Fruit fly (Drosophila melanogaster): Measurements from ENCODE around the gene mah.

mah gene

DNA sequence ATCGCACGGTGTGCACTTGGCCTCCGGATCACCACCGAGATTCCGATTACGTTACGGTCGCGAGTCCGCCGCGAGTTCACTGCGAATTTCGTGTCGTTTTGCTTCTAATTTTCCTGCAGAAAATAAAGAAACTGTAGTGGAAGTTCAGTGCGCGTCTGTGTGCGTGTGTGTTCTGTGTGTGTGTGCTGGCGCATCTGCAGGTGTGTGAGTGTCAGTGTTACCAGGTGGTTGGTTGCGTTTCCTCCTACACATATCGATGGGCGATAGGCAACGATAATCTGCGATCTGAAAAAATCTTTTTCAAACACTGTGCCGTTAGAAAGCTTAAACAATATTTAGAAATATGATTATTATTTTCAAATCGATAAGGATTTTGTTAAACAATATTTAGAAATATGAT lies 9.4 kb upstream of the mah start, which contains the start of gene Osbp (continued):
- TF ChIP-seq dmrt99B (tag; optimal IDR thresholded peaks at IDR 0.05), result no peak
- TF ChIP-seq jigr1 (GFP tag; IDR thresholded peaks at IDR 0.05), result no peak
- TF ChIP-seq Blimp-1 (GFP tag; optimal IDR thresholded peaks at IDR 0.05), result no peak
- TF ChIP-seq CG2116 (GFP tag; optimal IDR thresholded peaks at IDR 0.05), result peak; percentile 71
- no peak for TF ChIP-seq pum (GFP tag; optimal IDR thresholded peaks at IDR 0.05)
- TF ChIP-seq zen2 (GFP tag; IDR thresholded peaks at IDR 0.05; ENCODE audit: partially characterized antibody), result peak; percentile 36; the same call in 2 of the 3 replicates
- TF ChIP-seq Hsf (GFP tag; optimal IDR thresholded peaks at IDR 0.05), result no peak
- no peak for TF ChIP-seq CG12769 (tag; optimal IDR thresholded peaks at IDR 0.05)
- TF ChIP-seq ro (GFP tag; IDR thresholded peaks at IDR 0.05), result no peak
- no peak for TF ChIP-seq Max (GFP tag; optimal IDR thresholded peaks at IDR 0.05)
- TF ChIP-seq eyg (GFP tag; optimal IDR thresholded peaks at IDR 0.05), result no peak
- TF ChIP-seq Opbp (GFP tag; IDR thresholded peaks at IDR 0.05; ENCODE audit: partially characterized antibody), result peak; percentile 73
- TF ChIP-seq CG17802 (tag; optimal IDR thresholded peaks at IDR 0.05), result no peak
- peak; percentile 39; the same call in 1 of the 2 replicates for TF ChIP-seq CG3847 (GFP tag; IDR thresholded peaks at IDR 0.05)
- TF ChIP-seq Dad (GFP tag; optimal IDR thresholded peaks at IDR 0.05), result no peak
- no peak for TF ChIP-seq danr (GFP tag; IDR thresholded peaks at IDR 0.05)
- TF ChIP-seq zfh2 (GFP tag; optimal IDR thresholded peaks at IDR 0.05), result no peak
- TF ChIP-seq Ets97D (GFP tag; optimal IDR thresholded peaks at IDR 0.05), result peak; percentile 60
- TF ChIP-seq Dp (GFP tag; optimal IDR thresholded peaks at IDR 0.05), result peak; percentile 81
- TF ChIP-seq usp (GFP tag; optimal IDR thresholded peaks at IDR 0.05), result no peak
- TF ChIP-seq Mes4 (GFP tag; optimal IDR thresholded peaks at IDR 0.05), result no peak
- TF ChIP-seq H2.0 (GFP tag; IDR thresholded peaks at IDR 0.05), result no peak
- TF ChIP-seq BEAF-32 (GFP tag; optimal IDR thresholded peaks at IDR 0.05), result peak; percentile 64
- no peak; the same call in 2 of the 3 replicates for TF ChIP-seq dysf (GFP tag; IDR thresholded peaks at IDR 0.05)
- TF ChIP-seq Xbp1 (GFP tag; optimal IDR thresholded peaks at IDR 0.05), result no peak
- no peak for TF ChIP-seq ems (GFP tag; optimal IDR thresholded peaks at IDR 0.05)
- TF ChIP-seq gsb (GFP tag; IDR thresholded peaks at IDR 0.05), result no peak
- TF ChIP-seq CG6791 (GFP tag; IDR thresholded peaks at IDR 0.05; ENCODE audit: partially characterized antibody), result peak; percentile 75
- TF ChIP-seq Sin3A (optimal IDR thresholded peaks at IDR 0.05), result no peak
- no peak for TF ChIP-seq CG8765 (GFP tag; IDR thresholded peaks at IDR 0.05)
- TF ChIP-seq CG8281 (tag; optimal IDR thresholded peaks at IDR 0.05), result no peak
- TF ChIP-seq Dip2 (GFP tag; IDR thresholded peaks at IDR 0.05), result no peak
- TF ChIP-seq C15 (GFP tag; IDR thresholded peaks at IDR 0.05), result no peak
- no peak for TF ChIP-seq CG12391 (tag; optimal IDR thresholded peaks at IDR 0.05)
- TF ChIP-seq ham (GFP tag; IDR thresholded peaks at IDR 0.05), result no peak
- no peak for TF ChIP-seq CG17612 (GFP tag; IDR thresholded peaks at IDR 0.05)
- TF ChIP-seq Bteb2 (GFP tag; optimal IDR thresholded peaks at IDR 0.05), result no peak
- peak; percentile 50 for TF ChIP-seq nom (GFP tag; optimal IDR thresholded peaks at IDR 0.05)
- no peak for TF ChIP-seq Ptx1 (GFP tag; IDR thresholded peaks at IDR 0.05)
- TF ChIP-seq H15 (GFP tag; IDR thresholded peaks at IDR 0.05), result no peak
- TF ChIP-seq Lim3 (GFP tag; IDR thresholded peaks at IDR 0.05), result no peak
- TF ChIP-seq CG17186 (GFP tag; optimal IDR thresholded peaks at IDR 0.05), result peak; percentile 72
- TF ChIP-seq tx (GFP tag; optimal IDR thresholded peaks at IDR 0.05), result no peak
- no peak for TF ChIP-seq Tbp (GFP tag; optimal IDR thresholded peaks at IDR 0.05)
- TF ChIP-seq Nf-YC (tag; optimal IDR thresholded peaks at IDR 0.05), result peak; percentile 93
- no peak for TF ChIP-seq Drgx (GFP tag; IDR thresholded peaks at IDR 0.05)
- TF ChIP-seq Side (GFP tag; optimal IDR thresholded peaks at IDR 0.05), result no peak
- no peak for TF ChIP-seq CG12236 (GFP tag; optimal IDR thresholded peaks at IDR 0.05)
- TF ChIP-seq lov (optimal IDR thresholded peaks at IDR 0.05), result no peak
- TF ChIP-seq lov (GFP tag; IDR thresholded peaks at IDR 0.05), result no peak
- no peak for TF ChIP-seq gro (GFP tag; optimal IDR thresholded peaks at IDR 0.05)
- no peak for TF ChIP-seq CG7271 (tag; optimal IDR thresholded peaks at IDR 0.05)
- TF ChIP-seq CG12659 (GFP tag; optimal IDR thresholded peaks at IDR 0.05), result peak; percentile 44

All from whole organism, embryonic.